Fruit fly (Drosophila melanogaster) whole organism, wandering third instar larva: ENCODE data around the gene ph-p.

Source experiments
- Abd-B ChIP-seq: fragments of >200 bp; optimal IDR thresholded peaks from 2 replicates; lab custom pipeline; 2017; ENCODE audit warnings: missing biosample characterization, missing genetic modification characterization
- CG32264 ChIP-seq: fragments of 200-800 bp; sonication (Bioruptor generic); optimal IDR thresholded peaks from 2 replicates; lab custom pipeline; 2016; ENCODE audit warnings: missing biosample characterization, missing genetic modification characterization
- CrebA ChIP-seq: fragments of 200-800 bp; sonication (Bioruptor generic); optimal IDR thresholded peaks from 2 replicates; lab custom pipeline; 2016; ENCODE audit warnings: missing biosample characterization, mild to moderate bottlenecking, missing genetic modification characterization, borderline replicate concordance
- Dfd ChIP-seq: fragments of >200 bp; optimal IDR thresholded peaks from 2 replicates; lab custom pipeline; 2017; ENCODE audit warnings: missing biosample characterization, missing genetic modification characterization
- HLH106 ChIP-seq: fragments of 200-800 bp; optimal IDR thresholded peaks from 3 replicates; lab custom pipeline; 2019; ENCODE audit warnings: missing biosample characterization, mild to moderate bottlenecking, missing genetic modification characterization, moderate library complexity
- Hnf4 ChIP-seq: fragments of 200-800 bp; sonication (Bioruptor generic); optimal IDR thresholded peaks from 2 replicates; lab custom pipeline; 2016; ENCODE audit warnings: missing biosample characterization, mild to moderate bottlenecking, missing genetic modification characterization
- Hr78 ChIP-seq: fragments of >200 bp; optimal IDR thresholded peaks from 2 replicates; lab custom pipeline; 2017; ENCODE audit warnings: missing biosample characterization, missing genetic modification characterization
- Hr83 ChIP-seq: fragments of 200-300 bp; sonication (Bioruptor generic); optimal IDR thresholded peaks from 2 replicates; lab custom pipeline; 2016; ENCODE audit warnings: missing biosample characterization, mild to moderate bottlenecking, missing genetic modification characterization, moderate library complexity; ENCODE audit not compliant: poor library complexity, severe bottlenecking
- Jra ChIP-seq: sonication (Bioruptor generic); optimal IDR thresholded peaks from 2 replicates; lab custom pipeline; 2016; ENCODE audit warnings: missing biosample characterization, missing genetic modification characterization
- Mio ChIP-seq: sonication (Bioruptor generic); optimal IDR thresholded peaks from 2 replicates; lab custom pipeline; 2016; ENCODE audit warnings: missing biosample characterization, missing genetic modification characterization
- Myc ChIP-seq: fragments of >200 bp; optimal IDR thresholded peaks from 2 replicates; lab custom pipeline; 2017
- N ChIP-seq: fragments of >200 bp; optimal IDR thresholded peaks from 2 replicates; lab custom pipeline; 2018; ENCODE audit warnings: missing biosample characterization, missing external identifiers, missing genetic modification characterization
- OdsH ChIP-seq: fragments of 200-800 bp; sonication (Bioruptor generic); optimal IDR thresholded peaks from 2 replicates; lab custom pipeline; 2016; ENCODE audit warnings: missing biosample characterization, mild to moderate bottlenecking, missing genetic modification characterization
- Rel ChIP-seq, 2 experiments: fragments of 200-800 bp; sonication (Bioruptor generic) in 1 of 2; optimal IDR thresholded peaks; 2 replicates in 1 of 2; 3 replicates in 1 of 2; lab custom pipeline; 2016 to 2019; ENCODE audit warnings: mild to moderate bottlenecking in 2 of 2, missing biosample characterization in 2 of 2, missing genetic modification characterization in 2 of 2, moderate library complexity in 1 of 2
- Sp1 ChIP-seq: fragments of 200-800 bp; sonication (Bioruptor generic); optimal IDR thresholded peaks from 3 replicates; lab custom pipeline; 2019; ENCODE audit warnings: missing biosample characterization, mild to moderate bottlenecking, missing genetic modification characterization, moderate library complexity
- Vsx2 ChIP-seq: fragments of 200-300, 225-300 bp; sonication (Bioruptor generic); optimal IDR thresholded peaks from 2 replicates; lab custom pipeline; 2018; ENCODE audit warnings: missing biosample characterization, missing genetic modification characterization; ENCODE audit not compliant: partially characterized antibody
- br ChIP-seq: fragments of 200-800 bp; sonication (Bioruptor generic); optimal IDR thresholded peaks from 2 replicates; lab custom pipeline; 2016; ENCODE audit warnings: missing biosample characterization, missing genetic modification characterization
- brk ChIP-seq: fragments of 200-800 bp; sonication (Bioruptor generic); optimal IDR thresholded peaks from 2 replicates; lab custom pipeline; 2016; ENCODE audit warnings: missing biosample characterization, mild to moderate bottlenecking, missing genetic modification characterization
- dsf ChIP-seq: sonication (Bioruptor generic); optimal IDR thresholded peaks from 2 replicates; lab custom pipeline; 2016; ENCODE audit warnings: missing biosample characterization, missing genetic modification characterization, borderline replicate concordance
- ey ChIP-seq: fragments of 200-800 bp; sonication (Bioruptor generic); optimal IDR thresholded peaks from 2 replicates; lab custom pipeline; 2016; ENCODE audit warnings: missing biosample characterization, missing genetic modification characterization
- foxo ChIP-seq, 2 experiments: fragments of 200-800 bp; sonication (Bioruptor generic); optimal IDR thresholded peaks; 2 replicates in 1 of 2; 3 replicates in 1 of 2; lab custom pipeline; 2016 to 2017; ENCODE audit warnings: missing biosample characterization in 2 of 2, missing genetic modification characterization in 2 of 2
- fru ChIP-seq: fragments of 200-800 bp; sonication (Bioruptor generic); optimal IDR thresholded peaks from 3 replicates; lab custom pipeline; 2016; ENCODE audit warnings: missing biosample characterization, mild to moderate bottlenecking, missing genetic modification characterization
- jim ChIP-seq: fragments of 175-275, 200-325 bp; sonication (Bioruptor generic); optimal IDR thresholded peaks from 2 replicates; lab custom pipeline; 2016; ENCODE audit warnings: missing biosample characterization, mild to moderate bottlenecking, missing genetic modification characterization
- lola ChIP-seq: fragments of >200 bp; optimal IDR thresholded peaks from 2 replicates; lab custom pipeline; 2017; ENCODE audit warnings: missing biosample characterization, missing genetic modification characterization
- pan ChIP-seq: fragments of >200 bp; optimal IDR thresholded peaks from 2 replicates; lab custom pipeline; 2017
- psq ChIP-seq: fragments of 200-800 bp; sonication (Bioruptor generic); optimal IDR thresholded peaks from 3 replicates; lab custom pipeline; 2017; ENCODE audit warnings: missing biosample characterization, mild to moderate bottlenecking, missing genetic modification characterization, moderate library complexity
- rgr ChIP-seq: fragments of 200-800 bp; sonication (Bioruptor generic); optimal IDR thresholded peaks from 3 replicates; lab custom pipeline; 2016; ENCODE audit warnings: missing biosample characterization, mild to moderate bottlenecking, missing genetic modification characterization
- sage ChIP-seq: fragments of 200-800 bp; sonication (Bioruptor generic); optimal IDR thresholded peaks from 2 replicates; lab custom pipeline; 2016; ENCODE audit warnings: missing biosample characterization, mild to moderate bottlenecking, missing genetic modification characterization
- sv ChIP-seq: fragments of 200-800 bp; sonication (Bioruptor generic); optimal IDR thresholded peaks from 3 replicates; lab custom pipeline; 2016; ENCODE audit warnings: missing biosample characterization, missing genetic modification characterization
- tai ChIP-seq: sonication (Bioruptor generic); optimal IDR thresholded peaks from 2 replicates; lab custom pipeline; 2016; ENCODE audit warnings: missing biosample characterization, missing genetic modification characterization
- usp ChIP-seq: fragments of >200 bp; optimal IDR thresholded peaks from 2 replicates; lab custom pipeline; 2017; ENCODE audit warnings: missing biosample characterization, missing genetic modification characterization
- woc ChIP-seq: sonication (Bioruptor generic); optimal IDR thresholded peaks from 2 replicates; lab custom pipeline; 2016; ENCODE audit warnings: missing biosample characterization, mild to moderate bottlenecking, missing genetic modification characterization

Gene ph-p

dm6 chrX:2138342-2138416 is at the start of gene ph-p:
TSS of gene ph-p (minus strand) at chrX:2138371.
- TF ChIP-seq woc (GFP tag; lab: Kevin White, UChicago) (no peak), ey (GFP tag; lab: Kevin White, UChicago) (no peak), pan (lab: Kevin White, UChicago) (no peak), fru (GFP tag; lab: Kevin White, UChicago) (no peak), Jra (GFP tag; lab: Kevin White, UChicago) (no peak), brk (GFP tag; lab: Kevin White, UChicago) (no peak)

- TF ChIP-seq dsf (GFP tag; lab: Kevin White, UChicago): no peak
- no peak for TF ChIP-seq Sp1
- TF ChIP-seq pan (lab: Kevin White, UChicago): no peak
- no peak for TF ChIP-seq Jra (GFP tag; lab: Kevin White, UChicago)
- no peak for TF ChIP-seq ey (GFP tag; lab: Kevin White, UChicago)
- TF ChIP-seq usp: no peak
- no peak for TF ChIP-seq woc (GFP tag; lab: Kevin White, UChicago)
- no peak for TF ChIP-seq Dfd (GFP tag; lab: Kevin White, UChicago)
- no peak for TF ChIP-seq fru (GFP tag; lab: Kevin White, UChicago)
- no peak for TF ChIP-seq jim (GFP tag; lab: Kevin White, UChicago)
- no peak for TF ChIP-seq Rel (GFP tag; optimal IDR thresholded peaks at IDR 0.05; lab: Kevin White, UChicago)
- TF ChIP-seq Rel (tag; optimal IDR thresholded peaks at IDR 0.05; lab: Kevin White, UChicago): no peak
- TF ChIP-seq OdsH (GFP tag; lab: Kevin White, UChicago): no peak
- no peak for TF ChIP-seq sv
These were observed 49.3 kb upstream of the ph-p start, which contains the start of gene CG3457 for dm6 chrX:2187520-2187919. TSS of gene CG3457 (plus strand) at chrX:2187820.

dm6 chrX:2186555-2186954 is 48.4 kb upstream of the ph-p start, which contains the start of gene CG17777:
TSS of gene CG17777 (plus strand) at chrX:2186855.
- TF ChIP-seq CG32264 (GFP tag; lab: Kevin White, UChicago): no peak
- TF ChIP-seq dsf (GFP tag; lab: Kevin White, UChicago): no peak
- TF ChIP-seq jim (GFP tag; lab: Kevin White, UChicago): no peak
- no peak for TF ChIP-seq foxo (GFP tag; optimal IDR thresholded peaks at IDR 0.05; lab: Kevin White, UChicago)
- no peak for TF ChIP-seq br
- TF ChIP-seq sage (GFP tag; lab: Kevin White, UChicago): no peak
- no peak for TF ChIP-seq Hnf4
- TF ChIP-seq Vsx2 (GFP tag; lab: Kevin White, UChicago): no peak
- TF ChIP-seq sv: no peak
- TF ChIP-seq HLH106 (tag; lab: Kevin White, UChicago): no peak
- TF ChIP-seq Myc (lab: Kevin White, UChicago): no peak
- TF ChIP-seq Hr83 (GFP tag; lab: Kevin White, UChicago): no peak
- no peak for TF ChIP-seq Dfd (GFP tag; lab: Kevin White, UChicago)
- no peak for TF ChIP-seq N (GFP tag; lab: Kevin White, UChicago)
- no peak for TF ChIP-seq tai (GFP tag; lab: Kevin White, UChicago)
- TF ChIP-seq CrebA: no peak
- no peak for TF ChIP-seq Hr78 (GFP tag; lab: Kevin White, UChicago)
- no peak for TF ChIP-seq woc (GFP tag; lab: Kevin White, UChicago)

dm6 chrX:2184563-2184962 is 46.4 kb upstream of the ph-p start, which contains the start of the genes Nmd3 and CG17776:
TSS of gene Nmd3 (minus strand) at chrX:2184668.
TSS of gene CG17776 (plus strand) at chrX:2184725.
- no peak for TF ChIP-seq CG32264 (GFP tag; lab: Kevin White, UChicago)
- no peak for TF ChIP-seq pan (lab: Kevin White, UChicago)
- TF ChIP-seq OdsH (GFP tag; lab: Kevin White, UChicago): no peak
- TF ChIP-seq psq: no peak
- TF ChIP-seq Abd-B (GFP tag; lab: Kevin White, UChicago): no peak
- TF ChIP-seq Dfd (GFP tag; lab: Kevin White, UChicago): no peak
- TF ChIP-seq Rel (GFP tag; optimal IDR thresholded peaks at IDR 0.05; lab: Kevin White, UChicago): no peak
- TF ChIP-seq Rel (tag; optimal IDR thresholded peaks at IDR 0.05; lab: Kevin White, UChicago): peak; percentile 55
- no peak for TF ChIP-seq Jra (GFP tag; lab: Kevin White, UChicago)
- TF ChIP-seq foxo (GFP tag; optimal IDR thresholded peaks at IDR 0.05; lab: Kevin White, UChicago): peak in 1 of 2 experiments; percentile 13
- no peak for TF ChIP-seq Mio (GFP tag; lab: Kevin White, UChicago)
- peak; percentile 8 for TF ChIP-seq rgr
- TF ChIP-seq HLH106 (tag; lab: Kevin White, UChicago): peak; percentile 27
- TF ChIP-seq Sp1: peak; percentile 1
- TF ChIP-seq Myc (lab: Kevin White, UChicago): peak; percentile 97
- TF ChIP-seq, all 38 proteins: peak for 6

dm6 chrX:2180750-2181261 is 42.6 kb upstream of the ph-p start, which contains the start of gene pn:
TSS of gene pn (plus strand) at chrX:2181211.
- TF ChIP-seq Dfd (GFP tag; lab: Kevin White, UChicago) (no peak), CG32264 (GFP tag; lab: Kevin White, UChicago) (no peak), woc (GFP tag; lab: Kevin White, UChicago) (no peak), Myc (lab: Kevin White, UChicago) (peak; percentile 71), lola (GFP tag; lab: Kevin White, UChicago) (no peak), tai (GFP tag; lab: Kevin White, UChicago) (no peak), Hr78 (GFP tag; lab: Kevin White, UChicago) (no peak), Rel (GFP tag; optimal IDR thresholded peaks at IDR 0.05; lab: Kevin White, UChicago) (no peak), Rel (tag; optimal IDR thresholded peaks at IDR 0.05; lab: Kevin White, UChicago) (peak; percentile 20), Abd-B (GFP tag; lab: Kevin White, UChicago) (no peak)
